Fruit fly (Drosophila melanogaster) whole organism, wandering third instar larva: Measurements from ENCODE around the gene nst.

Experiments
- Abd-B ChIP-seq: fragments of >200 bp; optimal IDR thresholded peaks from 2 replicates; lab custom pipeline; 2017; ENCODE audit warnings: missing biosample characterization, missing genetic modification characterization
- CG32264 ChIP-seq: fragments of 200-800 bp; sonication (Bioruptor generic); optimal IDR thresholded peaks from 2 replicates; lab custom pipeline; 2016; ENCODE audit warnings: missing biosample characterization, missing genetic modification characterization
- Dfd ChIP-seq: fragments of >200 bp; optimal IDR thresholded peaks from 2 replicates; lab custom pipeline; 2017; ENCODE audit warnings: missing biosample characterization, missing genetic modification characterization
- HLH106 ChIP-seq: fragments of 200-800 bp; optimal IDR thresholded peaks from 3 replicates; lab custom pipeline; 2019; ENCODE audit warnings: missing biosample characterization, mild to moderate bottlenecking, missing genetic modification characterization, moderate library complexity
- Hnf4 ChIP-seq: fragments of 200-800 bp; sonication (Bioruptor generic); optimal IDR thresholded peaks from 2 replicates; lab custom pipeline; 2016; ENCODE audit warnings: missing biosample characterization, mild to moderate bottlenecking, missing genetic modification characterization
- Hr83 ChIP-seq: fragments of 200-300 bp; sonication (Bioruptor generic); optimal IDR thresholded peaks from 2 replicates; lab custom pipeline; 2016; ENCODE audit warnings: missing biosample characterization, mild to moderate bottlenecking, missing genetic modification characterization, moderate library complexity; ENCODE audit not compliant: poor library complexity, severe bottlenecking
- Mio ChIP-seq: sonication (Bioruptor generic); optimal IDR thresholded peaks from 2 replicates; lab custom pipeline; 2016; ENCODE audit warnings: missing biosample characterization, missing genetic modification characterization
- N ChIP-seq: fragments of >200 bp; optimal IDR thresholded peaks from 2 replicates; lab custom pipeline; 2018; ENCODE audit warnings: missing biosample characterization, missing external identifiers, missing genetic modification characterization
- Rel ChIP-seq, 2 experiments: fragments of 200-800 bp; sonication (Bioruptor generic) in 1 of 2; optimal IDR thresholded peaks; 2 replicates in 1 of 2; 3 replicates in 1 of 2; lab custom pipeline; 2016 to 2019; ENCODE audit warnings: mild to moderate bottlenecking in 2 of 2, missing biosample characterization in 2 of 2, missing genetic modification characterization in 2 of 2, moderate library complexity in 1 of 2
- br ChIP-seq: fragments of 200-800 bp; sonication (Bioruptor generic); optimal IDR thresholded peaks from 2 replicates; lab custom pipeline; 2016; ENCODE audit warnings: missing biosample characterization, missing genetic modification characterization
- dl ChIP-seq, 2 experiments: fragments of 175-275, 200-275 bp in 1 of 2; fragments of 200-275 bp in 1 of 2; sonication (Bioruptor generic); optimal IDR thresholded peaks; lab custom pipeline; 2018; ENCODE audit warnings: mild to moderate bottlenecking in 2 of 2, missing biosample characterization in 2 of 2, missing genetic modification characterization in 2 of 2, moderate library complexity in 2 of 2; ENCODE audit not compliant: partially characterized antibody in 2 of 2, insufficient read depth in 1 of 2
- dmrt93B ChIP-seq: fragments of 200-800 bp; sonication (Bioruptor generic); optimal IDR thresholded peaks from 2 replicates; lab custom pipeline; 2018; ENCODE audit warnings: missing biosample characterization, mild to moderate bottlenecking, missing genetic modification characterization
- dsf ChIP-seq: sonication (Bioruptor generic); optimal IDR thresholded peaks from 2 replicates; lab custom pipeline; 2016; ENCODE audit warnings: missing biosample characterization, missing genetic modification characterization, borderline replicate concordance
- ey ChIP-seq: fragments of 200-800 bp; sonication (Bioruptor generic); optimal IDR thresholded peaks from 2 replicates; lab custom pipeline; 2016; ENCODE audit warnings: missing biosample characterization, missing genetic modification characterization
- foxo ChIP-seq, 2 experiments: fragments of 200-800 bp; sonication (Bioruptor generic); optimal IDR thresholded peaks; 2 replicates in 1 of 2; 3 replicates in 1 of 2; lab custom pipeline; 2016 to 2017; ENCODE audit warnings: missing biosample characterization in 2 of 2, missing genetic modification characterization in 2 of 2
- fru ChIP-seq: fragments of 200-800 bp; sonication (Bioruptor generic); optimal IDR thresholded peaks from 3 replicates; lab custom pipeline; 2016; ENCODE audit warnings: missing biosample characterization, mild to moderate bottlenecking, missing genetic modification characterization
- h ChIP-seq: fragments of 200-800 bp; sonication (Bioruptor generic); optimal IDR thresholded peaks from 3 replicates; lab custom pipeline; 2016; ENCODE audit warnings: missing biosample characterization, mild to moderate bottlenecking, missing genetic modification characterization
- jim ChIP-seq: fragments of 175-275, 200-325 bp; sonication (Bioruptor generic); optimal IDR thresholded peaks from 2 replicates; lab custom pipeline; 2016; ENCODE audit warnings: missing biosample characterization, mild to moderate bottlenecking, missing genetic modification characterization
- lola ChIP-seq: fragments of >200 bp; optimal IDR thresholded peaks from 2 replicates; lab custom pipeline; 2017; ENCODE audit warnings: missing biosample characterization, missing genetic modification characterization
- psq ChIP-seq: fragments of 200-800 bp; sonication (Bioruptor generic); optimal IDR thresholded peaks from 3 replicates; lab custom pipeline; 2017; ENCODE audit warnings: missing biosample characterization, mild to moderate bottlenecking, missing genetic modification characterization, moderate library complexity
- rgr ChIP-seq: fragments of 200-800 bp; sonication (Bioruptor generic); optimal IDR thresholded peaks from 3 replicates; lab custom pipeline; 2016; ENCODE audit warnings: missing biosample characterization, mild to moderate bottlenecking, missing genetic modification characterization
- sage ChIP-seq: fragments of 200-800 bp; sonication (Bioruptor generic); optimal IDR thresholded peaks from 2 replicates; lab custom pipeline; 2016; ENCODE audit warnings: missing biosample characterization, mild to moderate bottlenecking, missing genetic modification characterization
- sv ChIP-seq: fragments of 200-800 bp; sonication (Bioruptor generic); optimal IDR thresholded peaks from 3 replicates; lab custom pipeline; 2016; ENCODE audit warnings: missing biosample characterization, missing genetic modification characterization
- woc ChIP-seq: sonication (Bioruptor generic); optimal IDR thresholded peaks from 2 replicates; lab custom pipeline; 2016; ENCODE audit warnings: missing biosample characterization, mild to moderate bottlenecking, missing genetic modification characterization

The nst gene

DNA sequence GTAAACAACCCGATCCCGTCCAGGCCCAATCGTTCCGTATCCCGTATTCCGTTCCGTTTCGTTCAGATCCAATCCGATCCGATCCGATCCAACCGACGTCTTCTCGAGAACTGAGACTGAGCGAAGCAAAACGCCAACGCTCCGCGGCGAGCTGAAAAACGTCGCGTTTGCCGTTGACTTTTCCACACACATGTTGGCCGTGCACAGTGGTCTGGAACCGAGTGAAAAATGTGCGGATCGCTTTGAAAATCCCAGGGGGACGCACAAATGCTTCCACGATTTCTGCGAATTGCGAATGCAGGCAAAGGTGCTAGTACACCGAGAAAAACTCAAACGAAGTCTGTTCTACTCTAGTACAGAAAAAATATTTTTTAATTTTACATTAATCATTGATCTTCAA, 45.0 kb downstream of the nst start, which contains the start of gene CG10663:
Gene CG10663 (minus strand): TSS at position 88 of the 400 bp plus-strand sequence.
- no peak for TF ChIP-seq Hr83 (GFP tag; lab: Kevin White, UChicago)
- no peak for TF ChIP-seq dmrt93B
- no peak for TF ChIP-seq psq (GFP tag; lab: Kevin White, UChicago)
- no peak for TF ChIP-seq N (GFP tag; lab: Kevin White, UChicago)
- TF ChIP-seq h (GFP tag; lab: Kevin White, UChicago): no peak
- no peak for TF ChIP-seq jim
- no peak for TF ChIP-seq br (GFP tag; lab: Kevin White, UChicago)
- TF ChIP-seq dsf: no peak
- no peak for TF ChIP-seq Rel (GFP tag; optimal IDR thresholded peaks at IDR 0.05; lab: Kevin White, UChicago)
- TF ChIP-seq Rel (tag; optimal IDR thresholded peaks at IDR 0.05; lab: Kevin White, UChicago): no peak

dm6 chr3L:12484464-12484863, 45.5 kb downstream of the nst start:
- TF ChIP-seq br (GFP tag; lab: Kevin White, UChicago): no peak
- no peak for TF ChIP-seq dsf
- TF ChIP-seq Rel (GFP tag; optimal IDR thresholded peaks at IDR 0.05; lab: Kevin White, UChicago): no peak
- TF ChIP-seq Rel (tag; optimal IDR thresholded peaks at IDR 0.05; lab: Kevin White, UChicago): no peak
- TF ChIP-seq dmrt93B: no peak
- TF ChIP-seq rgr (GFP tag; lab: Kevin White, UChicago): no peak
- TF ChIP-seq woc (GFP tag; lab: Kevin White, UChicago): no peak
- no peak for TF ChIP-seq Abd-B
- TF ChIP-seq ey (GFP tag; lab: Kevin White, UChicago): no peak

dm6 chr3L:12482917-12483316, 47.1 kb downstream of the nst start:
- peak; percentile 47 for TF ChIP-seq h (GFP tag; lab: Kevin White, UChicago)
- TF ChIP-seq foxo (GFP tag; optimal IDR thresholded peaks at IDR 0.05; lab: Kevin White, UChicago): peak in 1 of 2 experiments; percentile 16
- TF ChIP-seq psq (GFP tag; lab: Kevin White, UChicago): peak; percentile 13
- no peak for TF ChIP-seq woc (GFP tag; lab: Kevin White, UChicago)
- TF ChIP-seq lola: no peak
- peak; percentile 14 for TF ChIP-seq Hnf4 (GFP tag; lab: Kevin White, UChicago)
- peak; percentile 13 for TF ChIP-seq ey (GFP tag; lab: Kevin White, UChicago)
- TF ChIP-seq sv: peak; percentile 68
- TF ChIP-seq HLH106 (tag; lab: Kevin White, UChicago): peak; percentile 16
- TF ChIP-seq fru: peak; percentile 8
- TF ChIP-seq rgr (GFP tag; lab: Kevin White, UChicago): peak; percentile 21

- no peak for TF ChIP-seq jim
- TF ChIP-seq Rel (GFP tag; optimal IDR thresholded peaks at IDR 0.05; lab: Kevin White, UChicago): no peak
- TF ChIP-seq Rel (tag; optimal IDR thresholded peaks at IDR 0.05; lab: Kevin White, UChicago): no peak
- no peak for TF ChIP-seq psq (GFP tag; lab: Kevin White, UChicago)
- TF ChIP-seq br (GFP tag; lab: Kevin White, UChicago): no peak
Measured at dm6 chr3L:12482246-12482645, 47.7 kb downstream of the nst start, which contains the start of gene CG33725. CG33725 (plus strand) TSS chr3L:12482609.

dm6 chr3L:12478229-12478628, 51.7 kb downstream of the nst start:
- no peak for TF ChIP-seq woc (GFP tag; lab: Kevin White, UChicago)
- no peak for TF ChIP-seq dl (GFP tag; optimal IDR thresholded peaks at IDR 0.05; lab: Kevin White, UChicago; ENCODE audit: insufficient read depth in 1 of 2, partially characterized antibody in 2 of 2)
- no peak for TF ChIP-seq rgr (GFP tag; lab: Kevin White, UChicago)
- no peak for TF ChIP-seq psq (GFP tag; lab: Kevin White, UChicago)
- TF ChIP-seq Dfd: no peak
- TF ChIP-seq CG32264 (GFP tag; lab: Kevin White, UChicago): no peak
- TF ChIP-seq Mio: no peak
- TF ChIP-seq sage (GFP tag; lab: Kevin White, UChicago): no peak
